Fruit fly (Drosophila melanogaster) whole organism, prepupa: Measurements from ENCODE around the gene tx.

Experiments used
- Blimp-1 ChIP-seq: fragments of 200-800 bp; sonication (Bioruptor generic); optimal IDR thresholded peaks from 3 replicates; lab custom pipeline; 2017; ENCODE audit warnings: missing biosample characterization, missing genetic modification characterization, mild to moderate bottlenecking, moderate library complexity, missing genetic modification reagents
- CG10631 ChIP-seq: fragments of 200-800 bp; sonication (Bioruptor generic); optimal IDR thresholded peaks from 2 replicates; lab custom pipeline; 2016; ENCODE audit warnings: missing biosample characterization, missing genetic modification characterization
- CG10669 ChIP-seq: fragments of 200-800 bp; sonication (Bioruptor generic); optimal IDR thresholded peaks from 3 replicates; lab custom pipeline; 2018; ENCODE audit warnings: missing biosample characterization, mild to moderate bottlenecking, missing genetic modification characterization, moderate library complexity
- CG11294 ChIP-seq: fragments of 200-800 bp; sonication (Bioruptor generic); IDR thresholded peaks from 2 replicates; pipeline ENCODE4 v1.3.6; 2022; ENCODE audit warnings: missing biosample characterization, missing genetic modification characterization
- CG11762 ChIP-seq: fragments of 200-800 bp; sonication (Bioruptor generic); optimal IDR thresholded peaks from 3 replicates; lab custom pipeline; 2016; ENCODE audit warnings: missing biosample characterization, missing genetic modification characterization; ENCODE audit not compliant: insufficient read depth
- CG11902 ChIP-seq: fragments of 200-800 bp; sonication (Bioruptor generic); optimal IDR thresholded peaks from 3 replicates; lab custom pipeline; 2016; ENCODE audit warnings: missing biosample characterization, missing genetic modification characterization
- CG15336 ChIP-seq: fragments of 200-800 bp; sonication (Bioruptor generic); IDR thresholded peaks from 2 replicates; pipeline ENCODE4 v1.3.6; 2022; ENCODE audit warnings: missing biosample characterization, missing genetic modification characterization
- CG1621 ChIP-seq: fragments of 200-800 bp; sonication (Bioruptor generic); optimal IDR thresholded peaks from 3 replicates; lab custom pipeline; 2018; ENCODE audit warnings: missing biosample characterization, mild to moderate bottlenecking, missing genetic modification characterization
- CG16779 ChIP-seq: fragments of 200-800 bp; sonication (Bioruptor generic); optimal IDR thresholded peaks from 3 replicates; lab custom pipeline; 2017; ENCODE audit warnings: missing biosample characterization, mild to moderate bottlenecking, missing genetic modification characterization
- CG31627 ChIP-seq: fragments of 200-800 bp; sonication (Bioruptor generic); optimal IDR thresholded peaks from 3 replicates; lab custom pipeline; 2016; ENCODE audit warnings: missing biosample characterization, missing genetic modification characterization
- CG32006 ChIP-seq: fragments of 200-800 bp; sonication (Bioruptor generic); optimal IDR thresholded peaks from 3 replicates; lab custom pipeline; 2017; ENCODE audit warnings: missing biosample characterization, mild to moderate bottlenecking, missing genetic modification characterization
- CG3919 ChIP-seq: fragments of 200-800 bp; sonication (Bioruptor generic); optimal IDR thresholded peaks from 3 replicates; lab custom pipeline; 2016; ENCODE audit warnings: missing biosample characterization, missing genetic modification characterization
- CG4318 ChIP-seq: fragments of 200-800 bp; sonication (Bioruptor generic); optimal IDR thresholded peaks from 3 replicates; lab custom pipeline; 2017; ENCODE audit warnings: missing biosample characterization, mild to moderate bottlenecking, missing genetic modification characterization
- CG6163 ChIP-seq: fragments of 200-800 bp; sonication (Bioruptor generic); IDR thresholded peaks from 3 replicates; pipeline ENCODE4 v1.3.6; 2022; ENCODE audit warnings: missing biosample characterization, missing genetic modification characterization
- CG6792 ChIP-seq: fragments of 200-800 bp; sonication (Bioruptor generic); optimal IDR thresholded peaks from 3 replicates; lab custom pipeline; 2016; ENCODE audit warnings: missing biosample characterization, missing genetic modification characterization
- CG6854 ChIP-seq: fragments of 200-800 bp; sonication (Bioruptor generic); optimal IDR thresholded peaks from 2 replicates; lab custom pipeline; 2017; ENCODE audit warnings: missing biosample characterization, mild to moderate bottlenecking, missing genetic modification characterization
- CG8632 ChIP-seq: fragments of 200-800 bp; sonication (Bioruptor generic); optimal IDR thresholded peaks from 3 replicates; lab custom pipeline; 2016; ENCODE audit warnings: missing biosample characterization, missing genetic modification characterization
- CG9139 ChIP-seq: fragments of 200-800 bp; sonication (Bioruptor generic); optimal IDR thresholded peaks from 3 replicates; lab custom pipeline; 2017; ENCODE audit warnings: missing biosample characterization, mild to moderate bottlenecking, missing genetic modification characterization
- Eip78C ChIP-seq: fragments of 200-800 bp; sonication (Bioruptor generic); peaks from one replicate; lab custom pipeline; 2016; ENCODE audit warnings: missing biosample characterization, missing genetic modification characterization
- Eip93F ChIP-seq: fragments of 200-800 bp; sonication (Bioruptor generic); optimal IDR thresholded peaks from 2 replicates; lab custom pipeline; 2016; ENCODE audit warnings: missing biosample characterization, mild to moderate bottlenecking, missing genetic modification characterization
- Ets96B ChIP-seq: fragments of 200-800 bp; optimal IDR thresholded peaks from 2 replicates; lab custom pipeline; 2019; ENCODE audit warnings: missing biosample characterization, mild to moderate bottlenecking, missing genetic modification characterization, moderate library complexity
- Gug ChIP-seq: fragments of 200-800 bp; sonication (Bioruptor generic); IDR thresholded peaks from 2 replicates; pipeline ENCODE4 v1.3.6; 2022; ENCODE audit warnings: missing biosample characterization, missing genetic modification characterization
- Hr38 ChIP-seq: sonication (Bioruptor generic); optimal IDR thresholded peaks from 2 replicates; lab custom pipeline; 2016; ENCODE audit warnings: missing biosample characterization, missing genetic modification characterization
- Lpt ChIP-seq: fragments of 200-800 bp; sonication (Bioruptor generic); optimal IDR thresholded peaks from 3 replicates; lab custom pipeline; 2016; ENCODE audit warnings: missing biosample characterization, missing genetic modification characterization
- Smox ChIP-seq: fragments of 200-800 bp; sonication (Bioruptor generic); optimal IDR thresholded peaks from 3 replicates; lab custom pipeline; 2016; ENCODE audit warnings: missing biosample characterization, missing genetic modification characterization
- Sox102F ChIP-seq: fragments of 200-800 bp; sonication (Bioruptor generic); optimal IDR thresholded peaks from 2 replicates; lab custom pipeline; 2016; ENCODE audit warnings: missing biosample characterization, mild to moderate bottlenecking, missing genetic modification characterization
- Sox15 ChIP-seq: fragments of 200-800 bp; sonication (Bioruptor generic); optimal IDR thresholded peaks from 3 replicates; lab custom pipeline; 2016; ENCODE audit warnings: missing biosample characterization, missing genetic modification characterization
- achi ChIP-seq: fragments of 200-800 bp; sonication (Bioruptor generic); optimal IDR thresholded peaks from 3 replicates; lab custom pipeline; 2016; ENCODE audit warnings: missing biosample characterization, missing genetic modification characterization
- acj6 ChIP-seq: fragments of 200-800 bp; sonication (Bioruptor generic); optimal IDR thresholded peaks from 3 replicates; lab custom pipeline; 2016; ENCODE audit warnings: missing biosample characterization, missing genetic modification characterization
- dac ChIP-seq: fragments of 200-800 bp; sonication (Bioruptor generic); optimal IDR thresholded peaks from 2 replicates; lab custom pipeline; 2017; ENCODE audit warnings: missing biosample characterization, mild to moderate bottlenecking, missing genetic modification characterization
- dsx ChIP-seq: fragments of 200-800 bp; optimal IDR thresholded peaks from 3 replicates; lab custom pipeline; 2019; ENCODE audit warnings: missing biosample characterization, mild to moderate bottlenecking, missing genetic modification characterization, moderate library complexity; ENCODE audit not compliant: poor library complexity, severe bottlenecking
- fkh ChIP-seq: fragments of 200-800 bp; sonication (Bioruptor generic); optimal IDR thresholded peaks from 3 replicates; lab custom pipeline; 2017; ENCODE audit warnings: missing biosample characterization, mild to moderate bottlenecking, missing genetic modification characterization, moderate library complexity
- spab ChIP-seq: fragments of 200-800 bp; sonication (Bioruptor generic); optimal IDR thresholded peaks from 2 replicates; lab custom pipeline; 2017; ENCODE audit warnings: missing biosample characterization, mild to moderate bottlenecking, missing genetic modification characterization, missing genetic modification reagents
- svp ChIP-seq: fragments of 200-800 bp; sonication (Bioruptor generic); peaks from one replicate; lab custom pipeline; 2016; ENCODE audit warnings: missing biosample characterization, missing genetic modification characterization
- topi ChIP-seq: fragments of 200-800 bp; sonication (Bioruptor generic); optimal IDR thresholded peaks from 3 replicates; lab custom pipeline; 2016; ENCODE audit warnings: missing biosample characterization, missing genetic modification characterization

The tx gene

dm6 chr3R:26452345-26452744 is 11.8 kb downstream of the tx start, which contains the start of gene CG5447:
Gene CG5447 (plus strand): TSS chr3R:26452534.
- TF ChIP-seq dac (GFP tag; lab: Kevin White, UChicago) (no peak), spab (no peak), CG16779 (tag; lab: Kevin White, UChicago) (no peak), CG6792 (GFP tag; lab: Kevin White, UChicago) (no peak), Sox102F (no peak), CG15336 (GFP tag; lab: Robert Waterston, UW) (no peak), Sox15 (GFP tag; lab: Kevin White, UChicago) (no peak), Hr38 (GFP tag; lab: Kevin White, UChicago) (no peak), CG32006 (no peak), Gug (GFP tag; lab: Robert Waterston, UW) (no peak), topi (GFP tag; lab: Kevin White, UChicago) (no peak), CG11294 (GFP tag; lab: Robert Waterston, UW) (no peak)

dm6 chr3R:26454494-26454893 is 13.9 kb downstream of the tx start, which contains the start of gene CG43117:
Gene CG43117 (plus strand): TSS chr3R:26454794.
- TF ChIP-seq CG3919 (GFP tag; lab: Kevin White, UChicago) = no peak
- no peak for TF ChIP-seq Lpt (GFP tag; lab: Kevin White, UChicago)
- TF ChIP-seq CG15336 (GFP tag; lab: Robert Waterston, UW) = no peak
- TF ChIP-seq CG11762 (GFP tag; lab: Kevin White, UChicago) = no peak
- TF ChIP-seq Ets96B (tag; lab: Kevin White, UChicago) = no peak
- no peak for TF ChIP-seq Smox
- no peak for TF ChIP-seq CG31627 (GFP tag; lab: Kevin White, UChicago)
- TF ChIP-seq CG10631 (GFP tag; lab: Kevin White, UChicago) = no peak
- TF ChIP-seq acj6 (GFP tag; lab: Kevin White, UChicago) = no peak
- TF ChIP-seq CG1621 (tag; lab: Kevin White, UChicago) = no peak
- no peak for TF ChIP-seq svp (GFP tag; lab: Kevin White, UChicago)
- TF ChIP-seq CG9139 (GFP tag; lab: Kevin White, UChicago) = no peak
- TF ChIP-seq, all 60 proteins: peak for 0

- TF ChIP-seq CG32006 = no peak
- no peak for TF ChIP-seq CG6854 (GFP tag; lab: Kevin White, UChicago)
- TF ChIP-seq, all 60 proteins: peak for 0
Observed at dm6 chr3R:26455838-26456237, 15.3 kb downstream of the tx start, which contains the start of gene Pdf. Gene Pdf (minus strand): TSS chr3R:26456141.

dm6 chr3R:26456577-26456976 is 16.0 kb downstream of the tx start, which contains the start of gene CG14237:
Gene CG14237 (plus strand): TSS chr3R:26456877.
- TF ChIP-seq CG10669 (GFP tag; lab: Kevin White, UChicago) (no peak), Sox15 (GFP tag; lab: Kevin White, UChicago) (no peak), Eip78C (GFP tag; lab: Kevin White, UChicago) (no peak), CG9139 (GFP tag; lab: Kevin White, UChicago) (no peak), achi (GFP tag; lab: Kevin White, UChicago) (no peak), Eip93F (GFP tag; lab: Kevin White, UChicago) (no peak), CG6792 (GFP tag; lab: Kevin White, UChicago) (no peak), CG11294 (GFP tag; lab: Robert Waterston, UW) (no peak), CG16779 (tag; lab: Kevin White, UChicago) (no peak), dsx (GFP tag; lab: Kevin White, UChicago) (no peak), CG32006 (no peak), CG8632 (no peak), CG11902 (no peak), fkh (no peak), Hr38 (GFP tag; lab: Kevin White, UChicago) (no peak), Blimp-1 (GFP tag; lab: Kevin White, UChicago) (no peak), CG4318 (GFP tag; lab: Kevin White, UChicago) (no peak), Ets96B (tag; lab: Kevin White, UChicago) (no peak), CG6163 (no peak)
